Worm (Caenorhabditis elegans): ENCODE data around the gene T10C6.6.

ce11 chrV:16000433-16000832, 23.7 kb upstream of the T10C6.6 start, which contains the start of gene nhr-50:
- TF ChIP-seq lin-39 (tag; optimal IDR thresholded peaks at IDR 0.05) (no peak), dve-1 (tag; optimal IDR thresholded peaks at IDR 0.05; ENCODE audit: insufficient read depth) (peak; percentile 85), nhr-48 (tag; optimal IDR thresholded peaks at IDR 0.05) (peak; percentile 44), duxl-1 (tag; optimal IDR thresholded peaks at IDR 0.05; ENCODE audit: poor library complexity) (no peak), pqm-1 (tag; optimal IDR thresholded peaks at IDR 0.05) (peak; percentile 35), fkh-10 (GFP tag; optimal IDR thresholded peaks at IDR 0.05) (no peak), aha-1 (tag) (peak; percentile 39), D1046.2 (GFP tag; IDR thresholded peaks at IDR 0.05) (no peak), lin-13 (GFP tag; optimal IDR thresholded peaks at IDR 0.05) (no peak), unc-62 (GFP tag; optimal IDR thresholded peaks at IDR 0.05 in 1 of 2) (peak in 1 of 2 experiments; percentile 1), unc-62 (tag; optimal IDR thresholded peaks at IDR 0.05) (no peak), lin-38 (GFP tag; IDR thresholded peaks at IDR 0.05) (no peak)

Measured in whole organism, L4 larva.